Fruit fly (Drosophila melanogaster): ENCODE measurements around the gene ApepP.

The ApepP gene

DNA sequence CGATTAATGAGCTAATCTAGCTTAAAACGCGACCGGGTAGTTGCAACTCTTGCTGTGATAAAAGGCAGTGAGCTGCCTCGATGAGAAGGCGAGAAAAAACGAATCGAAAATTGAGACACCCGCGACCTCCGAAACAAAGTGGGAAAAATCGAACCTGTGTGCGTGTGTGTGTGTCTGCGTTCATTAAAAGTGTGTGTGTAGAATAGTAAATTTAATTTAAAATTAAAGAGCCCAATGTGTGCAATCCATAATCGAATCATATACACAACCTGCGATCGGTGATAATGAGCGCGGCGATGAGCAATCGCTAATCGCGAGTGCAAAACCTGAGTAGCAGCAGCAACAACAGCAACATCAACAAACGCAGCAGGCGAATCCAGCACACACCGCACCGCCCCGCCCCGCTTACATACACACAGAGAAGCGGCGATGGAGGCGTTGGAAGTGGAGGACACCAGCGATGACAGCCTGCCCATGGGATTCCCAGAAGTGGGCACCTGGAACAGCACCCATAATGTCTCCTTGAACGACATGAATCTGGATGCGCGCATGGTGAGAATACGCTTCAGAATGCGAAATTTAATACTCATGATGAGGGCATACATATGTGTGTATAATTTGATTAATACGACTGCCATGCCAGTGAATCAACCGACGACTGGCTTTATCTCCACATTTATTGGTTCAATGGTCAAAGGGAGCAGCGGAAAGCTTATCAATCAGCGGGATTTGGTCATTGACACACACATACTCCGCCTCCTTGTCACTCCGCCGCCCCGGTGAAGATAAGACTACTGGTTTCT, 21.4 kb downstream of the ApepP start:
- TF ChIP-seq Dfd (GFP tag; optimal IDR thresholded peaks at IDR 0.05) (no peak), CG9932 (GFP tag; IDR thresholded peaks at IDR 0.05) (no peak), jumu (GFP tag; optimal IDR thresholded peaks at IDR 0.05) (no peak), CG10565 (GFP tag; optimal IDR thresholded peaks at IDR 0.05) (no peak), CG16779 (GFP tag; IDR thresholded peaks at IDR 0.05) (no peak), CG4617 (GFP tag; optimal IDR thresholded peaks at IDR 0.05; ENCODE audit: borderline replicate concordance) (no peak), Gsc (GFP tag; IDR thresholded peaks at IDR 0.05) (no peak), tna (GFP tag; IDR thresholded peaks at IDR 0.05; ENCODE audit: partially characterized antibody) (no peak), CG8281 (tag; optimal IDR thresholded peaks at IDR 0.05) (no peak), trh (GFP tag; optimal IDR thresholded peaks at IDR 0.05) (no peak), Max (GFP tag; optimal IDR thresholded peaks at IDR 0.05) (no peak), az2 (GFP tag; optimal IDR thresholded peaks at IDR 0.05) (no peak), maf-S (GFP tag; optimal IDR thresholded peaks at IDR 0.05) (no peak), ems (GFP tag; optimal IDR thresholded peaks at IDR 0.05) (no peak), gro (GFP tag; optimal IDR thresholded peaks at IDR 0.05) (no peak), CG17328 (GFP tag; IDR thresholded peaks at IDR 0.05) (no peak), CG1529 (GFP tag; optimal IDR thresholded peaks at IDR 0.05) (no peak), sc (optimal IDR thresholded peaks at IDR 0.05) (no peak), sc (GFP tag; optimal IDR thresholded peaks at IDR 0.05) (no peak), slbo (GFP tag; IDR thresholded peaks at IDR 0.05) (no peak), Hr78 (GFP tag; optimal IDR thresholded peaks at IDR 0.05) (peak in 1 of 2 experiments; percentile 90), slou (GFP tag; optimal IDR thresholded peaks at IDR 0.05) (no peak), Taf1 (GFP tag; IDR thresholded peaks at IDR 0.05) (no peak), CG2116 (GFP tag; optimal IDR thresholded peaks at IDR 0.05) (no peak), CG12155 (GFP tag; optimal IDR thresholded peaks at IDR 0.05) (no peak), Drgx (GFP tag; IDR thresholded peaks at IDR 0.05) (no peak), cg (GFP tag; optimal IDR thresholded peaks at IDR 0.05) (peak; percentile 90), Lhr (GFP tag; optimal IDR thresholded peaks at IDR 0.05) (no peak), chn (GFP tag; optimal IDR thresholded peaks at IDR 0.05) (no peak), CG11085 (GFP tag; IDR thresholded peaks at IDR 0.05) (no peak), CG9437 (GFP tag; optimal IDR thresholded peaks at IDR 0.05) (no peak), cad (GFP tag; optimal IDR thresholded peaks at IDR 0.05) (no peak), tap (tag; optimal IDR thresholded peaks at IDR 0.05) (no peak), run (tag; optimal IDR thresholded peaks at IDR 0.05) (no peak), CG11696 (GFP tag; IDR thresholded peaks at IDR 0.05) (no peak), Bgb (GFP tag; IDR thresholded peaks at IDR 0.05; ENCODE audit: partially characterized antibody) (no peak), MESR4 (GFP tag; optimal IDR thresholded peaks at IDR 0.05) (peak; percentile 86), CG2678 (tag; optimal IDR thresholded peaks at IDR 0.05) (no peak), CG13624 (GFP tag; optimal IDR thresholded peaks at IDR 0.05) (no peak), CG6254 (GFP tag; optimal IDR thresholded peaks at IDR 0.05) (no peak), sqz (GFP tag; optimal IDR thresholded peaks at IDR 0.05) (no peak), usp (GFP tag; optimal IDR thresholded peaks at IDR 0.05) (no peak), CG14050 (GFP tag; IDR thresholded peaks at IDR 0.05) (no peak), CG30403 (GFP tag; optimal IDR thresholded peaks at IDR 0.05) (no peak), pnt (GFP tag; optimal IDR thresholded peaks at IDR 0.05) (no peak), CG11456 (GFP tag; IDR thresholded peaks at IDR 0.05) (no peak), CG3281 (GFP tag; optimal IDR thresholded peaks at IDR 0.05) (no peak), CG8359 (GFP tag; optimal IDR thresholded peaks at IDR 0.05; ENCODE audit: borderline replicate concordance) (no peak), dysf (GFP tag; IDR thresholded peaks at IDR 0.05) (no peak), esg (GFP tag; conservative IDR thresholded peaks at IDR 0.05) (no peak), pum (GFP tag; optimal IDR thresholded peaks at IDR 0.05) (no peak)
